Worm (Caenorhabditis elegans): ENCODE results near the gene scyl-1.

The scyl-1 gene

ce11 chrV:13063402-13063801 is 21.9 kb upstream of the scyl-1 start:
- TF ChIP-seq skn-1 (tag; optimal IDR thresholded peaks at IDR 0.05) (no peak), nhr-129 (tag; optimal IDR thresholded peaks at IDR 0.05) (no peak), mbf-1 (tag; optimal IDR thresholded peaks at IDR 0.05) (no peak), crh-2 (tag; optimal IDR thresholded peaks at IDR 0.05) (no peak), nhr-12 (tag; optimal IDR thresholded peaks at IDR 0.05) (no peak), R02D3.7 (tag; optimal IDR thresholded peaks at IDR 0.05) (no peak), sem-4 (tag; optimal IDR thresholded peaks at IDR 0.05) (no peak), lin-11 (tag; optimal IDR thresholded peaks at IDR 0.05) (no peak), ztf-1 (GFP tag; conservative IDR thresholded peaks at IDR 0.05) (no peak), ceh-16 (tag; optimal IDR thresholded peaks at IDR 0.05) (no peak)

ce11 chrV:13061836-13062235 is 20.3 kb upstream of the scyl-1 start, which contains the start of gene F42E8.1:
F42E8.1 (plus strand) TSS chrV:13062136.
- TF ChIP-seq lin-13 (GFP tag; optimal IDR thresholded peaks at IDR 0.05) (no peak), sem-4 (tag; optimal IDR thresholded peaks at IDR 0.05) (no peak)

ce11 chrV:13053635-13054034 is 12.1 kb upstream of the scyl-1 start, which contains the start of gene srr-1:
srr-1 (minus strand) TSS chrV:13053735.
- no peak for TF ChIP-seq unc-39 (tag; optimal IDR thresholded peaks at IDR 0.05)
- no peak for TF ChIP-seq nhr-237 (tag; optimal IDR thresholded peaks at IDR 0.05)
- TF ChIP-seq nhr-11 (tag; optimal IDR thresholded peaks at IDR 0.05): no peak
- no peak for TF ChIP-seq ceh-82 (tag; optimal IDR thresholded peaks at IDR 0.05)
- no peak for TF ChIP-seq Y55F3AM.14 (GFP tag; optimal IDR thresholded peaks at IDR 0.05)
- no peak for TF ChIP-seq sma-3 (GFP tag; optimal IDR thresholded peaks at IDR 0.05)
- no peak for TF ChIP-seq nhr-21 (tag; optimal IDR thresholded peaks at IDR 0.05)
- no peak for TF ChIP-seq dmd-4 (tag; optimal IDR thresholded peaks at IDR 0.05)
- TF ChIP-seq lin-11 (tag; optimal IDR thresholded peaks at IDR 0.05): no peak

- TF ChIP-seq lin-13 (GFP tag; optimal IDR thresholded peaks at IDR 0.05) (no peak), lsy-2 (tag; optimal IDR thresholded peaks at IDR 0.05) (no peak), sma-9 (GFP tag; optimal IDR thresholded peaks at IDR 0.05) (peak; percentile 50), sma-9 (tag; optimal IDR thresholded peaks at IDR 0.05) (no peak), sem-4 (tag; optimal IDR thresholded peaks at IDR 0.05) (no peak), fos-1 (tag; optimal IDR thresholded peaks at IDR 0.05) (peak; percentile 62), gmeb-1 (tag; optimal IDR thresholded peaks at IDR 0.05) (peak; percentile 10), nhr-6 (tag; optimal IDR thresholded peaks at IDR 0.05) (no peak), nhr-12 (tag; optimal IDR thresholded peaks at IDR 0.05) (no peak), F13H6.1 (tag; optimal IDR thresholded peaks at IDR 0.05) (no peak)
Observed at ce11 chrV:13049149-13049610, 7.7 kb upstream of the scyl-1 start, which contains the start of gene W07G4.8. W07G4.8 (minus strand) TSS chrV:13049560.

- TF ChIP-seq alr-1 (tag; optimal IDR thresholded peaks at IDR 0.05): no peak
- TF ChIP-seq lin-39 (tag; optimal IDR thresholded peaks at IDR 0.05): no peak
- peak; percentile 38 for TF ChIP-seq sma-9 (GFP tag; optimal IDR thresholded peaks at IDR 0.05)
- TF ChIP-seq sma-9 (tag; optimal IDR thresholded peaks at IDR 0.05): no peak
- TF ChIP-seq mbf-1 (tag; optimal IDR thresholded peaks at IDR 0.05): no peak
- no peak for TF ChIP-seq C34F6.9 (tag; optimal IDR thresholded peaks at IDR 0.05)
- no peak for TF ChIP-seq nhr-21 (tag; optimal IDR thresholded peaks at IDR 0.05)
- TF ChIP-seq crh-2 (tag; optimal IDR thresholded peaks at IDR 0.05): peak; percentile 54
- TF ChIP-seq mdl-1 (tag; optimal IDR thresholded peaks at IDR 0.05): no peak
- no peak for TF ChIP-seq ztf-4 (tag; optimal IDR thresholded peaks at IDR 0.05)
- no peak for TF ChIP-seq unc-39 (tag; optimal IDR thresholded peaks at IDR 0.05)
- no peak for TF ChIP-seq nhr-6 (tag; optimal IDR thresholded peaks at IDR 0.05)
- no peak for TF ChIP-seq nhr-25 (tag; optimal IDR thresholded peaks at IDR 0.05)
- TF ChIP-seq fos-1 (tag; optimal IDR thresholded peaks at IDR 0.05): peak; percentile 26
- no peak for TF ChIP-seq mab-5 (tag; optimal IDR thresholded peaks at IDR 0.05)
- TF ChIP-seq sma-3 (GFP tag; optimal IDR thresholded peaks at IDR 0.05): no peak
- TF ChIP-seq elt-1 (tag; optimal IDR thresholded peaks at IDR 0.05): no peak
- TF ChIP-seq ZK546.5 (tag; optimal IDR thresholded peaks at IDR 0.05): no peak
Observed at ce11 chrV:13047574-13048030, 6.1 kb upstream of the scyl-1 start, which contains the start of gene W07G4.5. W07G4.5 (plus strand) TSS chrV:13047980.

Data from whole organism, L2 larva.